Fruit fly (Drosophila melanogaster): Measurements from ENCODE around the gene Ubc4.

The Ubc4 gene

dm6 chr3L:9711203-9711602 is 13.1 kb downstream of the Ubc4 start:
- TF ChIP-seq Sox14 (GFP tag; optimal IDR thresholded peaks at IDR 0.05) (no peak), fd59A (GFP tag; optimal IDR thresholded peaks at IDR 0.05) (no peak), CG6792 (GFP tag; optimal IDR thresholded peaks at IDR 0.05) (no peak), acj6 (GFP tag; optimal IDR thresholded peaks at IDR 0.05) (no peak), dac (GFP tag; optimal IDR thresholded peaks at IDR 0.05) (no peak), CG6854 (GFP tag; optimal IDR thresholded peaks at IDR 0.05) (no peak), svp (GFP tag) (peak; percentile 8)

dm6 chr3L:9712066-9712789 is 14.1 kb downstream of the Ubc4 start:
- TF ChIP-seq Eip78C (GFP tag) = peak; percentile 76
- TF ChIP-seq cyc (GFP tag; optimal IDR thresholded peaks at IDR 0.05) = peak; percentile 6
- peak; percentile 16 for TF ChIP-seq Hr39 (GFP tag; optimal IDR thresholded peaks at IDR 0.05)
- TF ChIP-seq Gug (GFP tag; IDR thresholded peaks at IDR 0.05) = no peak
- TF ChIP-seq topi (GFP tag; optimal IDR thresholded peaks at IDR 0.05) = no peak
- peak; percentile 43 for TF ChIP-seq Sox14 (GFP tag; optimal IDR thresholded peaks at IDR 0.05)
- no peak for TF ChIP-seq pdm3 (GFP tag; optimal IDR thresholded peaks at IDR 0.05)
- no peak for TF ChIP-seq net (GFP tag; optimal IDR thresholded peaks at IDR 0.05)
- TF ChIP-seq lz (GFP tag; optimal IDR thresholded peaks at IDR 0.05) = peak; percentile 17
- no peak for TF ChIP-seq CG15336 (GFP tag; IDR thresholded peaks at IDR 0.05)
- no peak for TF ChIP-seq Hr4 (GFP tag; optimal IDR thresholded peaks at IDR 0.05)
- peak; percentile 45 for TF ChIP-seq esn (GFP tag; optimal IDR thresholded peaks at IDR 0.05)
- no peak for TF ChIP-seq salr (GFP tag; optimal IDR thresholded peaks at IDR 0.05)
- TF ChIP-seq svp (GFP tag) = peak; percentile 64

- no peak for TF ChIP-seq eg (GFP tag; IDR thresholded peaks at IDR 0.05)
- no peak for TF ChIP-seq CG10669 (GFP tag; optimal IDR thresholded peaks at IDR 0.05)
- peak; percentile 30 for TF ChIP-seq CG1621 (tag; optimal IDR thresholded peaks at IDR 0.05)
- no peak for TF ChIP-seq fd85E (GFP tag; optimal IDR thresholded peaks at IDR 0.05)
- no peak for TF ChIP-seq CG34406 (GFP tag; optimal IDR thresholded peaks at IDR 0.05)
- peak; percentile 7 for TF ChIP-seq CG6854 (GFP tag; optimal IDR thresholded peaks at IDR 0.05)
- no peak for TF ChIP-seq Sox102F (GFP tag; optimal IDR thresholded peaks at IDR 0.05)
- no peak for TF ChIP-seq OdsH (GFP tag; optimal IDR thresholded peaks at IDR 0.05)
- no peak for TF ChIP-seq CG11902 (GFP tag; optimal IDR thresholded peaks at IDR 0.05)
- no peak for TF ChIP-seq CG3919 (GFP tag; optimal IDR thresholded peaks at IDR 0.05)
- TF ChIP-seq svp (GFP tag) = peak; percentile 95
These were observed 15.3 kb downstream of the Ubc4 start, which contains the start of gene SH3PX1 for dm6 chr3L:9713383-9713827. Gene SH3PX1 (minus strand): TSS chr3L:9713827.

- TF ChIP-seq net (GFP tag; optimal IDR thresholded peaks at IDR 0.05) (peak; percentile 21), CG31627 (GFP tag; optimal IDR thresholded peaks at IDR 0.05) (peak; percentile 71), Met (GFP tag; optimal IDR thresholded peaks at IDR 0.05) (peak; percentile 60), CG6792 (GFP tag; optimal IDR thresholded peaks at IDR 0.05) (peak; percentile 59), Lpt (GFP tag; optimal IDR thresholded peaks at IDR 0.05) (peak; percentile 52), CG6276 (GFP tag; optimal IDR thresholded peaks at IDR 0.05) (no peak), CG11294 (GFP tag; IDR thresholded peaks at IDR 0.05) (peak; percentile 53; the same call in 1 of the 2 replicates), CG1621 (tag; optimal IDR thresholded peaks at IDR 0.05) (no peak), salr (GFP tag; optimal IDR thresholded peaks at IDR 0.05) (peak in 1 of 2 experiments; percentile 82), spab (GFP tag; optimal IDR thresholded peaks at IDR 0.05) (peak; percentile 42), CG3032 (tag; optimal IDR thresholded peaks at IDR 0.05) (peak; percentile 84), Gug (GFP tag; IDR thresholded peaks at IDR 0.05) (peak; percentile 67), achi (GFP tag; optimal IDR thresholded peaks at IDR 0.05) (peak; percentile 64), CG16779 (tag; optimal IDR thresholded peaks at IDR 0.05) (peak; percentile 27), Eip75B (GFP tag; optimal IDR thresholded peaks at IDR 0.05) (no peak), esn (GFP tag; optimal IDR thresholded peaks at IDR 0.05) (peak; percentile 69), CG11762 (GFP tag; optimal IDR thresholded peaks at IDR 0.05; ENCODE audit: insufficient read depth) (peak; percentile 10), Hr38 (GFP tag; optimal IDR thresholded peaks at IDR 0.05) (no peak), CG4318 (GFP tag; optimal IDR thresholded peaks at IDR 0.05) (no peak), eg (GFP tag; IDR thresholded peaks at IDR 0.05) (peak; percentile 69; the same call in 2 of the 3 replicates), CG8632 (GFP tag; optimal IDR thresholded peaks at IDR 0.05) (peak; percentile 82), Sox102F (GFP tag; optimal IDR thresholded peaks at IDR 0.05) (no peak), acj6 (GFP tag; optimal IDR thresholded peaks at IDR 0.05) (peak; percentile 82), Smox (GFP tag; optimal IDR thresholded peaks at IDR 0.05) (peak; percentile 67), Eip78C (GFP tag) (peak; percentile 80), lz (GFP tag; optimal IDR thresholded peaks at IDR 0.05) (peak; percentile 60), Sox14 (GFP tag; optimal IDR thresholded peaks at IDR 0.05) (peak; percentile 14)
These were observed 15.8 kb downstream of the Ubc4 start, which contains the start of gene vsg for dm6 chr3L:9713828-9714536. Gene vsg (plus strand): TSS chr3L:9714324.

Measured in whole organism, prepupa.